Worm (Caenorhabditis elegans): ENCODE results near the gene F32D8.5.

F32D8.5 gene

DNA sequence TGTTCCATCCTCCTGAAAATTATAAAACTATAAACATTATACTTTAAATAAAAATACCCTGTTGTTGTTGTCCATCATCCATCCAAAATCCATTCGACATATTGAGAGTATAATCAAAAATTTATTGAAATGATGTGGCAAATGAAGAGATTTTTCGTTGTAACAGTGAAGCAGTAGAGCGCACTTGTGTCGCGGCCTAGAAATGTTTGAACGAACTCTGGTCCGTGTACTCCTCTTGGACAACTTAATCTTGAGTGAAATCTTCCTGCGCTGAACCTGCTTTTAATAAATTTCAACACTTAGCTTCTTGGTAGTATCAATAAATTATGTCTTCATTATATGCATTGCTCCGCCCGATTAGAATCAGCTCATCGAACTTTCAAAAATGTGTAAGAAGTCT lies at the start of gene F32D8.5, which contains the start of gene F32D8.14 (continued):
- peak; percentile 84 for TF ChIP-seq fkh-8 (tag; optimal IDR thresholded peaks at IDR 0.05)
- TF ChIP-seq ets-5 (GFP tag; IDR thresholded peaks at IDR 0.05) = no peak
- no peak for TF ChIP-seq ces-1 (GFP tag; optimal IDR thresholded peaks at IDR 0.05)
- TF ChIP-seq lin-35 (GFP tag; optimal IDR thresholded peaks at IDR 0.05) = peak; percentile 85 to 88
- TF ChIP-seq egl-27 (tag; optimal IDR thresholded peaks at IDR 0.05) = no peak
- TF ChIP-seq vab-15 (tag; optimal IDR thresholded peaks at IDR 0.05) = peak; percentile 61
- TF ChIP-seq ceh-8 (GFP tag; optimal IDR thresholded peaks at IDR 0.05) = peak; percentile 51
- TF ChIP-seq mab-9 (GFP tag; IDR thresholded peaks at IDR 0.05) = peak; percentile 46; the same call in 1 of the 2 replicates
- peak; percentile 80 for TF ChIP-seq fkh-4 (tag; optimal IDR thresholded peaks at IDR 0.05; ENCODE audit: borderline replicate concordance)
- peak in 1 of 6 experiments; percentile 77 for TF ChIP-seq elt-3 (tag; optimal IDR thresholded peaks at IDR 0.05)
- TF ChIP-seq swsn-7 (tag; optimal IDR thresholded peaks at IDR 0.05) = peak; percentile 91
- peak; percentile 90 for TF ChIP-seq tbx-2 (tag; optimal IDR thresholded peaks at IDR 0.05)
- TF ChIP-seq nhr-76 (tag; optimal IDR thresholded peaks at IDR 0.05) = no peak
- peak; percentile 60 for TF ChIP-seq Y116A8C.19 (tag; optimal IDR thresholded peaks at IDR 0.05; ENCODE audit: borderline replicate concordance)
- peak; percentile 33; the same call in 1 of the 2 replicates for TF ChIP-seq unc-98 (GFP tag; IDR thresholded peaks at IDR 0.05)
- peak; percentile 16; the same call in 1 of the 2 replicates for TF ChIP-seq grh-1 (GFP tag; IDR thresholded peaks at IDR 0.05)
- TF ChIP-seq alr-1 (tag; optimal IDR thresholded peaks at IDR 0.05; ENCODE audit: borderline replicate concordance) = no peak
- no peak for TF ChIP-seq nhr-28 (tag; optimal IDR thresholded peaks at IDR 0.05)
- TF ChIP-seq C04F5.9 (tag; optimal IDR thresholded peaks at IDR 0.05) = peak; percentile 65
- peak in 1 of 2 experiments; percentile 86 for TF ChIP-seq ztf-11 (tag; optimal IDR thresholded peaks at IDR 0.05)
- peak; percentile 9 for TF ChIP-seq zip-4 (GFP tag; optimal IDR thresholded peaks at IDR 0.05)
- peak; percentile 84 for TF ChIP-seq unc-86 (tag; optimal IDR thresholded peaks at IDR 0.05)
- peak; percentile 93 for TF ChIP-seq lin-14 (GFP tag; optimal IDR thresholded peaks at IDR 0.05)
- no peak for TF ChIP-seq nhr-11 (tag; optimal IDR thresholded peaks at IDR 0.05)
- TF ChIP-seq zag-1 (tag; optimal IDR thresholded peaks at IDR 0.05) = no peak
- peak; percentile 87 to 89 for TF ChIP-seq lsy-2 (tag; optimal IDR thresholded peaks at IDR 0.05)
- peak; percentile 83 to 87 for TF ChIP-seq efl-1 (optimal IDR thresholded peaks at IDR 0.05)
- TF ChIP-seq efl-1 (GFP tag; optimal IDR thresholded peaks at IDR 0.05 in 1 of 2) = peak; percentile 82 to 98
- TF ChIP-seq nhr-19 (GFP tag; conservative IDR thresholded peaks at IDR 0.05) = peak; percentile 86
- TF ChIP-seq pag-3 (tag; optimal IDR thresholded peaks at IDR 0.05; ENCODE audit: borderline replicate concordance, insufficient read depth) = no peak

DNA sequence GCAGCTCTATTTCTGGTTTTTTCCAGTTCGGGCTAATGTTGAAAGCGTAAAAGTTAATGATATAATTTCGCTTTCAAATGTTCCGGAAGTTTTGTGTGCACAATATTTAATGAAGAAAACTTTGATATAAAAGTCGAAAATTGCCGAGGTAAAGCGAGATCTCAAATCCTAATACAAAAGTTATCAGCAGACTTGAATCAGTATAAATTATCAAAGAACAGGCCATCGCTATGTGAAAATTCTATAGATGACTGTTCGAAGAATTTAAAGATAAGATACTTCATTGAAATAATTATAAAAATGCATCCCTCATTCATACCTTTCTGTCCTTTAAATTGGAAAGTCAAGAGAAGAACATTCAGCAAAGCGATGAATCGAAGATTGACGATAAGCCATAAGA lies 47.7 kb upstream of the F32D8.5 start, which contains the start of gene C29A12.6:
TSS of gene C29A12.6 (plus strand) at position 301 of the 400 bp plus-strand sequence.
- TF ChIP-seq Y116A8C.19 (tag; optimal IDR thresholded peaks at IDR 0.05; ENCODE audit: borderline replicate concordance) = no peak
- TF ChIP-seq ceh-63 (GFP tag; optimal IDR thresholded peaks at IDR 0.05) = no peak
- TF ChIP-seq C16A3.4 (tag; optimal IDR thresholded peaks at IDR 0.05) = no peak
- TF ChIP-seq unc-62 (GFP tag; optimal IDR thresholded peaks at IDR 0.05) = no peak
- TF ChIP-seq egl-13 (tag; optimal IDR thresholded peaks at IDR 0.05) = no peak
- TF ChIP-seq mdl-1 (tag; optimal IDR thresholded peaks at IDR 0.05) = no peak
- TF ChIP-seq nhr-237 (tag; optimal IDR thresholded peaks at IDR 0.05) = no peak
- TF ChIP-seq pag-3 (tag; optimal IDR thresholded peaks at IDR 0.05; ENCODE audit: borderline replicate concordance, insufficient read depth) = no peak
- no peak for TF ChIP-seq unc-86 (tag; optimal IDR thresholded peaks at IDR 0.05)
- TF ChIP-seq skn-1 (tag; optimal IDR thresholded peaks at IDR 0.05) = no peak
- TF ChIP-seq nhr-20 (tag; optimal IDR thresholded peaks at IDR 0.05) = no peak
- no peak for TF ChIP-seq ama-1 (optimal IDR thresholded peaks at IDR 0.05)
- no peak for TF ChIP-seq nhr-47 (tag; optimal IDR thresholded peaks at IDR 0.05)
- TF ChIP-seq ceh-8 (GFP tag; optimal IDR thresholded peaks at IDR 0.05) = no peak
- TF ChIP-seq sptf-1 (tag; optimal IDR thresholded peaks at IDR 0.05) = no peak
- TF ChIP-seq ets-5 (GFP tag; IDR thresholded peaks at IDR 0.05) = no peak
